Worm (Caenorhabditis elegans) whole organism, young adult: Measurements from ENCODE around the gene F44D12.2.

Source experiments
- B0019.2 ChIP-seq: fragments of 200-800 bp; sonication (Bioruptor generic); conservative IDR thresholded peaks from 2 replicates; pipeline ENCODE4 v1.3.6; 2022; ENCODE audit warnings: missing genetic modification reagents, missing genetic modification characterization, missing compliant biosample characterization
- C06A6.2 ChIP-seq: fragments of 200-800 bp; sonication (Bioruptor generic); conservative IDR thresholded peaks from 2 replicates; pipeline ENCODE4 v1.3.6; 2022; ENCODE audit warnings: missing genetic modification characterization, missing compliant biosample characterization
- F39B2.1 ChIP-seq: fragments of 200-800 bp; sonication (Bioruptor generic); IDR thresholded peaks from 2 replicates; pipeline ENCODE4 v1.3.6; 2022; ENCODE audit warnings: missing genetic modification reagents, missing genetic modification characterization, missing compliant biosample characterization
- F49E8.2 ChIP-seq: sonication (generic microtip); optimal IDR thresholded peaks from 3 replicates; lab custom pipeline; 2017; ENCODE audit warnings: missing genetic modification characterization, mild to moderate bottlenecking, missing compliant biosample characterization, antibody characterized with exemption, moderate library complexity; ENCODE audit not compliant: insufficient read depth
- Y53F4B.3 ChIP-seq: fragments of 200-800 bp; sonication (Bioruptor generic); IDR thresholded peaks from 2 replicates; pipeline ENCODE4 v1.3.6; 2022; ENCODE audit warnings: missing genetic modification reagents, missing genetic modification characterization, missing compliant biosample characterization
- Y95B8A.8 ChIP-seq: fragments of 200-800 bp; sonication (Bioruptor generic); IDR thresholded peaks from 2 replicates; pipeline ENCODE4 v1.3.6; 2022; ENCODE audit warnings: missing genetic modification reagents, missing genetic modification characterization, missing compliant biosample characterization
- ama-1 ChIP-seq, 3 experiments: fragments of 150-350 bp in 1 of 3; sonication (generic microtip) in 2 of 3; optimal IDR thresholded peaks; 2 replicates each; lab custom pipeline; 2014 to 2018; ENCODE audit warnings: missing biosample characterization in 2 of 3, missing genetic modification characterization in 2 of 3, missing genetic modification reagents in 2 of 3
- efl-1 ChIP-seq: fragments of 150-350 bp; optimal IDR thresholded peaks from 2 replicates; lab custom pipeline; 2014; ENCODE audit warnings: missing biosample characterization, missing genetic modification reagents, missing genetic modification characterization
- egl-18 ChIP-seq: fragments of 200-800 bp; sonication (Bioruptor generic); IDR thresholded peaks from 2 replicates; pipeline ENCODE4 v1.3.6; 2022; ENCODE audit warnings: missing genetic modification reagents, missing genetic modification characterization, missing compliant biosample characterization
- lag-1 ChIP-seq: fragments of 200-800 bp; sonication (Bioruptor generic); IDR thresholded peaks from 2 replicates; pipeline ENCODE4 v1.3.6; 2022; ENCODE audit warnings: missing genetic modification reagents, missing genetic modification characterization, missing compliant biosample characterization
- let-607 ChIP-seq, 2 experiments: fragments of 200-800 bp in 1 of 2; sonication (Bioruptor generic) in 1 of 2; sonication (generic microtip) in 1 of 2; optimal IDR thresholded peaks; 2 replicates each; lab custom pipeline; 2016 to 2018; ENCODE audit warnings: mild to moderate bottlenecking in 2 of 2, missing compliant biosample characterization in 2 of 2, missing genetic modification characterization in 2 of 2, moderate library complexity in 2 of 2, missing genotype in 1 of 2
- sea-2 ChIP-seq: fragments of 200-800 bp; sonication (Bioruptor generic); IDR thresholded peaks from 2 replicates; pipeline ENCODE4 v1.3.6; 2022; ENCODE audit warnings: missing genetic modification characterization, missing compliant biosample characterization
- unc-62 ChIP-seq: fragments of 150-350 bp; optimal IDR thresholded peaks from 2 replicates; lab custom pipeline; 2014; ENCODE audit warnings: missing biosample characterization, missing genetic modification reagents, missing genetic modification characterization

DNA sequence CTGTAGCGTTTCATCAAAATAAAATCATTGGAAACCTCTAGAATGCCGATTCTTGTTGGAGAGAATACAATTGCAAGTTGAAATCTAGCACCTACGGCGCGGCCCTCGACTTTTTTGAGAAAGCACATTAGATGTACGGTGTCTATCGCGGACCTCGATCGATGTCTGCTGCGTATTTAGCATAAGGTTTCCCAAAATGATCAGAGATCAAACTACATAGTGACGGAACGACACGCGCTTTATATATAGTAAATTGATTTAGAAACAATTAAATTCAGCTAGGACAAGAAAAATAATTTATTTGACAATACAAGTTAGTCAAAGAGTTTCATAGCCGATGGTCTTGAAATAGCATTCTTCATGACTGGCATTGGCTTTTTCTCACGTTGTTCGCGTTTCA is 8.6 kb upstream of the F44D12.2 start:
- TF ChIP-seq egl-18 (no peak), efl-1 (no peak), F49E8.2 (no peak), unc-62 (GFP tag; lab: Kevin White, UChicago) (no peak), C06A6.2 (GFP tag; lab: Robert Waterston, UW) (no peak), lag-1 (GFP tag; lab: Robert Waterston, UW) (no peak), Y53F4B.3 (no peak), let-607 (tag; optimal IDR thresholded peaks at IDR 0.05; lab: Kevin White, UChicago) (no peak), F39B2.1 (GFP tag; lab: Robert Waterston, UW) (no peak), Y95B8A.8 (GFP tag; lab: Robert Waterston, UW) (no peak), B0019.2 (no peak), ama-1 (optimal IDR thresholded peaks at IDR 0.05; lab: Kevin White, UChicago) (no peak), ama-1 (GFP tag; optimal IDR thresholded peaks at IDR 0.05; lab: Kevin White, UChicago) (no peak), sea-2 (GFP tag; lab: Robert Waterston, UW) (no peak)
